Worm (Caenorhabditis elegans): Measurements from ENCODE around the gene famh-136.

ce11 chrIII:8848372-8848771, 39.2 kb upstream of the famh-136 start, which contains the start of gene F44E2.7:
- TF ChIP-seq hif-1 (tag; optimal IDR thresholded peaks at IDR 0.05) (no peak), lin-29 (GFP tag; IDR thresholded peaks at IDR 0.05) (no peak), ceh-82 (tag; optimal IDR thresholded peaks at IDR 0.05) (no peak), mdl-1 (tag; optimal IDR thresholded peaks at IDR 0.05) (no peak), nhr-111 (GFP tag; optimal IDR thresholded peaks at IDR 0.05) (no peak), skn-1 (tag; optimal IDR thresholded peaks at IDR 0.05) (no peak), R02D3.7 (tag; optimal IDR thresholded peaks at IDR 0.05) (no peak), lin-15B (tag; optimal IDR thresholded peaks at IDR 0.05) (no peak), nhr-11 (tag; optimal IDR thresholded peaks at IDR 0.05) (no peak), unc-39 (tag; optimal IDR thresholded peaks at IDR 0.05) (no peak), mxl-2 (GFP tag; conservative IDR thresholded peaks at IDR 0.05) (no peak), nhr-77 (tag; optimal IDR thresholded peaks at IDR 0.05) (no peak)

All from whole organism, L4 larva.